Fruit fly (Drosophila melanogaster) whole organism, pupa: ENCODE data around the gene CG14298.
A peak's percentile ranks its signal among the peaks of the same experiment; 100 is the strongest.

ENCODE experiments used
- CG10348 ChIP-seq: fragments of 200-800 bp; sonication (Bioruptor generic); IDR thresholded peaks from 2 replicates; pipeline ENCODE4 v1.3.6; 2022; ENCODE audit warnings: missing biosample characterization, missing genetic modification characterization
- CG12605 ChIP-seq: fragments of 200-800 bp; sonication (Bioruptor generic); IDR thresholded peaks from 2 replicates; pipeline ENCODE4 v1.3.6; 2022; ENCODE audit warnings: missing biosample characterization, missing genetic modification characterization
- CG13204 ChIP-seq: fragments of 200-800 bp; sonication (Bioruptor generic); optimal IDR thresholded peaks from 2 replicates; lab custom pipeline; 2018; ENCODE audit warnings: missing biosample characterization, mild to moderate bottlenecking, missing genetic modification characterization, moderate library complexity
- CG14655 ChIP-seq: fragments of 200-800 bp; sonication (Bioruptor generic); optimal IDR thresholded peaks from 3 replicates; lab custom pipeline; 2017; ENCODE audit warnings: mild to moderate bottlenecking, missing biosample characterization, missing genetic modification reagents, missing genetic modification characterization
- CG15710 ChIP-seq: fragments of 200-800 bp; sonication (Bioruptor generic); optimal IDR thresholded peaks from 2 replicates; lab custom pipeline; 2018; ENCODE audit warnings: missing biosample characterization, mild to moderate bottlenecking, missing genetic modification characterization, moderate library complexity
- CG17806 ChIP-seq: fragments of 200-800 bp; sonication (Bioruptor generic); optimal IDR thresholded peaks from 2 replicates; lab custom pipeline; 2018; ENCODE audit warnings: missing biosample characterization, mild to moderate bottlenecking, missing genetic modification characterization, moderate library complexity
- CG32121 ChIP-seq: fragments of 200-800 bp; sonication (Bioruptor generic); IDR thresholded peaks from 2 replicates; pipeline ENCODE4 v1.3.6; 2022; ENCODE audit warnings: missing biosample characterization, missing genetic modification characterization
- CG34367 ChIP-seq: fragments of 200-800 bp; sonication (Bioruptor generic); optimal IDR thresholded peaks from 2 replicates; lab custom pipeline; 2018; ENCODE audit warnings: missing biosample characterization, mild to moderate bottlenecking, missing genetic modification characterization
- CG4496 ChIP-seq: fragments of 200-800 bp; sonication (Bioruptor generic); IDR thresholded peaks from 3 replicates; pipeline ENCODE4 v1.3.6; 2022; ENCODE audit warnings: missing biosample characterization, missing genetic modification characterization
- CG8159 ChIP-seq: fragments of 200-800 bp; sonication (Bioruptor generic); optimal IDR thresholded peaks from 3 replicates; lab custom pipeline; 2018; ENCODE audit warnings: missing biosample characterization, mild to moderate bottlenecking, missing genetic modification characterization, moderate library complexity
- CG8301 ChIP-seq: fragments of 200-800 bp; sonication (Bioruptor generic); optimal IDR thresholded peaks from 2 replicates; lab custom pipeline; 2018; ENCODE audit warnings: missing biosample characterization, mild to moderate bottlenecking, missing genetic modification characterization
- CG9948 ChIP-seq: fragments of 200-800 bp; sonication (Bioruptor generic); optimal IDR thresholded peaks from 2 replicates; lab custom pipeline; 2018; ENCODE audit warnings: missing biosample characterization, mild to moderate bottlenecking, missing genetic modification characterization, moderate library complexity
- D1 ChIP-seq: fragments of 200-800 bp; sonication (Bioruptor generic); optimal IDR thresholded peaks from 2 replicates; lab custom pipeline; 2018; ENCODE audit warnings: missing biosample characterization, mild to moderate bottlenecking, missing genetic modification characterization, moderate library complexity
- EcR ChIP-seq: fragments of 200-800 bp; sonication (Bioruptor generic); optimal IDR thresholded peaks from 3 replicates; lab custom pipeline; 2019; ENCODE audit warnings: missing biosample characterization, missing genetic modification characterization, mild to moderate bottlenecking, moderate library complexity, missing genetic modification reagents
- Ets98B ChIP-seq: fragments of 200-800 bp; sonication (Bioruptor generic); IDR thresholded peaks from 2 replicates; pipeline ENCODE4 v1.3.6; 2022; ENCODE audit warnings: missing biosample characterization, missing genetic modification characterization
- Pif1A ChIP-seq: fragments of 200-800 bp; sonication (Bioruptor generic); optimal IDR thresholded peaks from 3 replicates; lab custom pipeline; 2016; ENCODE audit warnings: missing biosample characterization, missing genetic modification characterization
- Pif1B ChIP-seq: fragments of 200-800 bp; sonication (Bioruptor generic); optimal IDR thresholded peaks from 3 replicates; lab custom pipeline; 2016; ENCODE audit warnings: missing biosample characterization, missing genetic modification characterization
- Snoo ChIP-seq: fragments of 200-800 bp; sonication (Bioruptor generic); optimal IDR thresholded peaks from 3 replicates; lab custom pipeline; 2017; ENCODE audit warnings: missing biosample characterization, mild to moderate bottlenecking, missing genetic modification characterization, inconsistent platforms
- fd96Ca ChIP-seq: fragments of 200-800 bp; sonication (Bioruptor generic); IDR thresholded peaks from 3 replicates; pipeline ENCODE4 v1.3.6; 2022; ENCODE audit warnings: missing biosample characterization, missing genetic modification characterization
- gl ChIP-seq: fragments of 200-800 bp; sonication (Bioruptor generic); optimal IDR thresholded peaks from 2 replicates; lab custom pipeline; 2018; ENCODE audit warnings: missing biosample characterization, mild to moderate bottlenecking, missing genetic modification characterization
- rn ChIP-seq: fragments of 200-800 bp; sonication (Bioruptor generic); IDR thresholded peaks from 2 replicates; pipeline ENCODE4 v1.3.6; 2022; ENCODE audit warnings: missing biosample characterization, missing genetic modification characterization

CG14298 gene

DNA sequence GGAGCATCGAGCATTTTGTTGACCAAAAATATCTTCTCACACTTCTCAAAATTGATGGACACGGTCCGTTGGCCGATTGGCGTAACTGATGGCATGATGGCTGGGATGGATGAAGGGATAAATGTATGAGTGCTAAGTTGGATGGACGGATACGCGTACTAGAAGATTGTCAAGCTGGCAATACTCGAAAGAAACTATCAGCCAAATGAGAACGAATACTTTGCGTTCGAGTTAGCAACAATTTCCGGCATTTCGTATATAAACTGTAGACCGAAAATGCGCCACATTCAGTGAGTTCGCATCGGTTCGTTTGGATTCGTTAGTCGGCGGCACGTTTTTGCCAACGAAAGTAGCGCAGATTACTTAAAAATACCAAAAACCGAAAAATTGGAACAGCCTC is at the start of gene CG14298:
Gene CG14298, plus strand, starts transcription at position 301 of the 400 bp plus-strand sequence.
- TF ChIP-seq Pif1B: no peak
- TF ChIP-seq fd96Ca (GFP tag; lab: Robert Waterston, UW): no peak
- no peak for TF ChIP-seq gl (tag; lab: Kevin White, UChicago)
- TF ChIP-seq CG14655: no peak
- no peak for TF ChIP-seq Pif1A
- no peak for TF ChIP-seq CG17806 (tag; lab: Kevin White, UChicago)
- no peak for TF ChIP-seq CG9948 (tag; lab: Kevin White, UChicago)
- no peak for TF ChIP-seq CG4496 (GFP tag; lab: Robert Waterston, UW)
- TF ChIP-seq EcR: no peak
- no peak for TF ChIP-seq CG34367 (tag; lab: Kevin White, UChicago)
- no peak for TF ChIP-seq rn (GFP tag; lab: Robert Waterston, UW)
- TF ChIP-seq D1 (tag; lab: Kevin White, UChicago): no peak

DNA sequence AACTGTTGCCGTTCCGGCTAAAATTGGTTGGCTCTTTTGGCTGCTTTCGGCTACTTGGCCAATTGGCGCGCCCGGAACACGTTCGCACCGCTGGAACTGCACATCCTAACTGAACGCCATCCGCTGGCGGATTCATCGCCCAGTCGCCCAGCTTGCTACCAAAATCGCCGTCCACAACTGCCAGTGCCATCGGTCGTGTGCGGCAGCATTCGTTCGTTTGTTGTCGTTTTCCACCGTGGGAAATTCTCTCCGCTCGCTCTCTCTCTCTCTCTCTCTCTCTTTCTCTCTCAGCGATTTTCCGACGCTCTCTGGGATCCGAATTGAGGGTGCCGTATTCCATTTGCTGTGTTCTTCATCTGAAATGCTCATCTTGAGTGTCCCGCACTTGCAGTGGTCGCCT is 26.2 kb upstream of the CG14298 start, which contains the start of gene Octalpha2R:
Gene Octalpha2R, minus strand, starts transcription at position 77 of the 400 bp plus-strand sequence.
- peak; percentile 47; the same call in 1 of the 3 replicates for TF ChIP-seq fd96Ca (GFP tag; lab: Robert Waterston, UW)
- peak; percentile 34; the same call in 1 of the 2 replicates for TF ChIP-seq CG32121 (GFP tag; lab: Robert Waterston, UW)
- TF ChIP-seq Ets98B: peak; percentile 31
- TF ChIP-seq CG4496 (GFP tag; lab: Robert Waterston, UW): peak; percentile 68; the same call in 2 of the 3 replicates
- TF ChIP-seq CG10348 (GFP tag; lab: Robert Waterston, UW): no peak
- TF ChIP-seq, all 21 proteins: peak for 4

DNA sequence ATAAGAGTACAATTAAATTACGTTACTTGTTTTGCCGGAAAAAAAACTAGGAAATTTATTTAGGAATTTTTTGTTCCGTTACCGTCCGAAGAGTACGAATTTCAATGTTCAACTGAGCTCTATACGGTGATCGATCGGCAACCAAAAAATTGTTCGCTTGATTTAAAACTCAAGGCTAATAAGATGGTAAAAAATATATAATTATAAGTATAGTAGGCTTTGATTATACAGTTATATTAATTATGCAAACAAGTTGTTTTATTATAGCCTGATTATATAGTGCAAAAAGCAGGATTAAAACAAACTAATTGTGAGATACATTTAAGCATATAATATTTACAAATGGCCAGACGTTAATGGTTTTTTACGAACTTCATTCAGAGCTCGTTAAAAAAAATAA is 23.6 kb upstream of the CG14298 start, which contains the start of gene CG31226:
Gene CG31226, minus strand, starts transcription at position 101 of the 400 bp plus-strand sequence.
- TF ChIP-seq CG12605 (GFP tag; lab: Robert Waterston, UW) (no peak), Ets98B (no peak), fd96Ca (GFP tag; lab: Robert Waterston, UW) (no peak), CG34367 (tag; lab: Kevin White, UChicago) (no peak), CG8159 (tag; lab: Kevin White, UChicago) (no peak), Pif1A (no peak), gl (tag; lab: Kevin White, UChicago) (no peak), CG9948 (tag; lab: Kevin White, UChicago) (no peak), CG32121 (GFP tag; lab: Robert Waterston, UW) (no peak), CG15710 (no peak), EcR (no peak)

DNA sequence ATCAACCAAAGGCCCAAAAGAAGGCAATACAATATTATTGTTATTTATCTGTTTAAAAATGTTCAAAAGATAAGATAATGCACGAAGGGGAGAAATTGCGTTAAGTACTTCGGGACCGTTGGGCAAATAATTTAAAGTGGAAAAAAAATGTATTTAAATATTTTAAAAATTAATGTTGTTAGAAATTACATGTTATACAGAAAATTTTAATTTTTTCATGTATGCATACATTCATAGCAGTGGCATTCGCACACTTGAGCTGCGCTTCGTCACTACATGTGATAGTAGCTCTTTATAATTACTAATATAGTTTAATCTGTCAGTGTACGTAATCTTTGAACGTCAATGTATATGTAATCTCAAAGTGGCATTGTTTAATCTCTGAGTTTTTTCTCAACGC is 19.9 kb downstream of the CG14298 start:
- no peak for TF ChIP-seq fd96Ca (GFP tag; lab: Robert Waterston, UW)
- TF ChIP-seq CG32121 (GFP tag; lab: Robert Waterston, UW): no peak
- TF ChIP-seq CG13204 (GFP tag; lab: Kevin White, UChicago): no peak
- no peak for TF ChIP-seq CG34367 (tag; lab: Kevin White, UChicago)
- TF ChIP-seq EcR: no peak
- no peak for TF ChIP-seq gl (tag; lab: Kevin White, UChicago)
- TF ChIP-seq CG12605 (GFP tag; lab: Robert Waterston, UW): no peak
- TF ChIP-seq CG15710: no peak
- TF ChIP-seq CG10348 (GFP tag; lab: Robert Waterston, UW): no peak
- no peak for TF ChIP-seq Ets98B
- no peak for TF ChIP-seq D1 (tag; lab: Kevin White, UChicago)
- no peak for TF ChIP-seq Snoo
- TF ChIP-seq CG8301 (tag; lab: Kevin White, UChicago): no peak
- no peak for TF ChIP-seq CG4496 (GFP tag; lab: Robert Waterston, UW)
- TF ChIP-seq, all 21 proteins: peak for 0

DNA sequence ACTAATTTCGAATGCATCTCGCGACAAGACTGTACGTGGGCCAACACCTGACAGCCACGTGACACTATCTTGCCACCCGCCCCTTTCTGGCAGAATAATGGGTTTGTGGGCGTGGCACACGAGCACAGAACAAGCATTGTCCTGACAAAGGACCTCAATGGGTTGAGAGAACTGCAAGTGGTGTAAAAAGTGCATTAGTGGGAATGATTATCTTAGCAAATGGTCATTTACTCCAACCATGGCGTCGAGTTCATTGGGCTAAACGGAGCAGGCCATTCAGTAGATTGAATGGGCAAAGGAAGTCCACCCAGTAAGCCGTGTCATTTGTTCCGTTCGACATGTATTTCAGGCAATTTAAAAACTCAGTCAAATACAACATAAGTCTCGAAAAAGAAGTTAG is 22.5 kb downstream of the CG14298 start, which contains the start of gene CG14297:
Gene CG14297, plus strand, starts transcription at position 301 of the 400 bp plus-strand sequence.
- no peak for TF ChIP-seq Snoo
- TF ChIP-seq CG4496 (GFP tag; lab: Robert Waterston, UW): no peak
- no peak for TF ChIP-seq CG34367 (tag; lab: Kevin White, UChicago)
- no peak for TF ChIP-seq CG8159 (tag; lab: Kevin White, UChicago)
- TF ChIP-seq CG15710: no peak

dm6 chr3R:18899123-18899522 is 23.8 kb downstream of the CG14298 start, which contains the start of gene Rh2:
TSS of gene Rh2 (plus strand) at chr3R:18899423.
- TF ChIP-seq gl (tag; lab: Kevin White, UChicago) (no peak), CG15710 (no peak), D1 (tag; lab: Kevin White, UChicago) (no peak), CG4496 (GFP tag; lab: Robert Waterston, UW) (no peak), CG13204 (GFP tag; lab: Kevin White, UChicago) (no peak), CG14655 (no peak), CG34367 (tag; lab: Kevin White, UChicago) (no peak), Pif1A (no peak), Snoo (no peak), CG12605 (GFP tag; lab: Robert Waterston, UW) (no peak)

dm6 chr3R:18902164-18902563 is 26.8 kb downstream of the CG14298 start, which contains the start of gene CG14294:
TSS of gene CG14294 (minus strand) at chr3R:18902264.
- TF ChIP-seq fd96Ca (GFP tag; lab: Robert Waterston, UW) (no peak), CG34367 (tag; lab: Kevin White, UChicago) (no peak), gl (tag; lab: Kevin White, UChicago) (no peak), CG17806 (tag; lab: Kevin White, UChicago) (no peak)
